Worm (Caenorhabditis elegans): ENCODE results near the gene har-1.

Gene har-1

ce11 chrIII:4106611-4107010, 45.2 kb upstream of the har-1 start:
- TF ChIP-seq dpl-1 (GFP tag; optimal IDR thresholded peaks at IDR 0.05) (no peak), unc-86 (tag; optimal IDR thresholded peaks at IDR 0.05) (no peak), nhr-12 (tag; optimal IDR thresholded peaks at IDR 0.05) (no peak), sox-4 (tag; optimal IDR thresholded peaks at IDR 0.05) (no peak), ceh-88 (GFP tag; IDR thresholded peaks at IDR 0.05) (no peak), pag-3 (tag; optimal IDR thresholded peaks at IDR 0.05; ENCODE audit: borderline replicate concordance, insufficient read depth) (no peak), F16B12.6 (tag; optimal IDR thresholded peaks at IDR 0.05) (no peak)

- TF ChIP-seq lin-14 (GFP tag; optimal IDR thresholded peaks at IDR 0.05) (peak; percentile 28), fkh-10 (GFP tag; optimal IDR thresholded peaks at IDR 0.05) (no peak)
These were observed 44.6 kb upstream of the har-1 start for ce11 chrIII:4107227-4107626.

ce11 chrIII:4107929-4108520, 43.8 kb upstream of the har-1 start:
- TF ChIP-seq vab-15 (tag; optimal IDR thresholded peaks at IDR 0.05) (no peak), C16A3.4 (tag; optimal IDR thresholded peaks at IDR 0.05) (no peak), unc-130 (tag; optimal IDR thresholded peaks at IDR 0.05) (no peak), blmp-1 (tag; optimal IDR thresholded peaks at IDR 0.05) (no peak), fkh-4 (tag; optimal IDR thresholded peaks at IDR 0.05; ENCODE audit: borderline replicate concordance) (no peak), tbx-2 (tag; optimal IDR thresholded peaks at IDR 0.05) (no peak), ceh-8 (GFP tag; optimal IDR thresholded peaks at IDR 0.05) (no peak)

ce11 chrIII:4113594-4113993, 38.3 kb upstream of the har-1 start:
- TF ChIP-seq zip-4 (GFP tag; optimal IDR thresholded peaks at IDR 0.05) (no peak), pax-3 (tag; optimal IDR thresholded peaks at IDR 0.05) (no peak), snu-23 (GFP tag; optimal IDR thresholded peaks at IDR 0.05) (peak; percentile 46), nhr-11 (tag; optimal IDR thresholded peaks at IDR 0.05) (peak; percentile 2), nhr-84 (tag; optimal IDR thresholded peaks at IDR 0.05) (no peak), isw-1 (GFP tag; IDR thresholded peaks at IDR 0.05) (no peak), vab-15 (tag; optimal IDR thresholded peaks at IDR 0.05) (no peak), tlp-1 (tag; optimal IDR thresholded peaks at IDR 0.05) (no peak), blmp-1 (tag; optimal IDR thresholded peaks at IDR 0.05) (no peak), fkh-10 (GFP tag; optimal IDR thresholded peaks at IDR 0.05) (no peak), hlh-17 (GFP tag; optimal IDR thresholded peaks at IDR 0.05; ENCODE audit: borderline replicate concordance) (no peak), unc-98 (GFP tag; IDR thresholded peaks at IDR 0.05) (peak; percentile 50), efl-1 (optimal IDR thresholded peaks at IDR 0.05) (peak in 1 of 2 experiments; percentile 34), efl-1 (GFP tag; optimal IDR thresholded peaks at IDR 0.05 in 1 of 2) (peak in 1 of 2 experiments; percentile 90), lir-3 (tag; optimal IDR thresholded peaks at IDR 0.05; ENCODE audit: poor library complexity) (peak; percentile 2), unc-30 (tag; optimal IDR thresholded peaks at IDR 0.05) (no peak), elt-2 (tag; optimal IDR thresholded peaks at IDR 0.05) (no peak), aly-2 (tag; optimal IDR thresholded peaks at IDR 0.05) (no peak), ceh-63 (GFP tag; optimal IDR thresholded peaks at IDR 0.05) (no peak), alr-1 (tag; optimal IDR thresholded peaks at IDR 0.05; ENCODE audit: borderline replicate concordance) (no peak), jun-1 (tag; optimal IDR thresholded peaks at IDR 0.05) (no peak), irx-1 (tag; optimal IDR thresholded peaks at IDR 0.05) (no peak), pqm-1 (tag; optimal IDR thresholded peaks at IDR 0.05) (no peak), unc-86 (tag; optimal IDR thresholded peaks at IDR 0.05) (no peak), mef-2 (tag; optimal IDR thresholded peaks at IDR 0.05) (no peak), nhr-77 (tag; optimal IDR thresholded peaks at IDR 0.05) (no peak), ztf-11 (tag; optimal IDR thresholded peaks at IDR 0.05) (no peak), lin-14 (GFP tag; optimal IDR thresholded peaks at IDR 0.05) (peak; percentile 69), ceh-8 (GFP tag; optimal IDR thresholded peaks at IDR 0.05) (no peak), mep-1 (tag; optimal IDR thresholded peaks at IDR 0.05) (peak; percentile 28), skn-1 (tag; optimal IDR thresholded peaks at IDR 0.05) (no peak), zag-1 (tag; optimal IDR thresholded peaks at IDR 0.05) (no peak), elt-3 (tag; optimal IDR thresholded peaks at IDR 0.05) (no peak), nhr-47 (tag; optimal IDR thresholded peaks at IDR 0.05) (peak; percentile 10), unc-62 (GFP tag; optimal IDR thresholded peaks at IDR 0.05) (no peak), fos-1 (tag; optimal IDR thresholded peaks at IDR 0.05) (no peak), sup-37 (GFP tag; optimal IDR thresholded peaks at IDR 0.05) (peak; percentile 21)
